Worm (Caenorhabditis elegans) whole organism, early embryonic: Measurements from ENCODE around the gene mrps-5.

Source experiments
- aly-1 ChIP-seq: sonication (generic microtip); optimal IDR thresholded peaks from 2 replicates; lab custom pipeline; 2016; ENCODE audit warnings: missing genetic modification characterization, missing compliant biosample characterization
- ama-1 ChIP-seq: fragments of 150-350 bp; optimal IDR thresholded peaks from 2 replicates; lab custom pipeline; 2014
- ceh-36 ChIP-seq: sonication (generic microtip); optimal IDR thresholded peaks from 2 replicates; lab custom pipeline; 2016; ENCODE audit warnings: missing genetic modification characterization, inconsistent platforms, missing compliant biosample characterization
- hmbx-1 ChIP-seq: sonication (generic microtip); optimal IDR thresholded peaks from 2 replicates; lab custom pipeline; 2016; ENCODE audit warnings: mild to moderate bottlenecking, missing genetic modification characterization, missing compliant biosample characterization
- hmg-4 ChIP-seq: fragments of 200-800 bp; sonication (Bioruptor generic); optimal IDR thresholded peaks from 2 replicates; lab custom pipeline; 2018; ENCODE audit warnings: mild to moderate bottlenecking, missing genetic modification characterization, missing compliant biosample characterization
- tbx-37 ChIP-seq: fragments of 200-800 bp; sonication (Bioruptor generic); conservative IDR thresholded peaks from 2 replicates; pipeline ENCODE4 v1.3.6; 2022; ENCODE audit warnings: missing genetic modification reagents, missing genetic modification characterization, missing compliant biosample characterization
- tra-4 ChIP-seq: sonication (generic microtip); optimal IDR thresholded peaks from 2 replicates; lab custom pipeline; 2017; ENCODE audit warnings: missing genetic modification characterization, missing compliant biosample characterization

ce11 chrV:12533635-12534150 is 29.6 kb upstream of the mrps-5 start:
- TF ChIP-seq hmg-4 (GFP tag; lab: Kevin White, UChicago) (no peak), ama-1 (lab: Kevin White, UChicago) (no peak), tbx-37 (GFP tag; lab: Robert Waterston, UW) (no peak), tra-4 (no peak), ceh-36 (tag; lab: Kevin White, UChicago) (no peak), aly-1 (tag; lab: Kevin White, UChicago) (no peak), hmbx-1 (tag; lab: Kevin White, UChicago) (no peak)
